Fruit fly (Drosophila melanogaster) whole organism, embryonic: ENCODE measurements around the gene ssp3.
A peak's percentile ranks its signal among the peaks of the same experiment; 100 is the strongest.

Source experiments
- Atf6 ChIP-seq: fragments of 200-800 bp; sonication (Bioruptor generic); IDR thresholded peaks from 2 replicates; pipeline ENCODE4 v1.3.6; 2022; ENCODE audit warnings: missing biosample characterization, missing genetic modification characterization
- Awh ChIP-seq: fragments of 200-800 bp; sonication (Bioruptor generic); IDR thresholded peaks from 2 replicates; pipeline ENCODE4, ENCODE4 v1.3.6; 2022; ENCODE audit warnings: missing biosample characterization, missing genetic modification characterization
- CG11504 ChIP-seq: fragments of 200-800 bp; sonication (Bioruptor generic); optimal IDR thresholded peaks from 3 replicates; lab custom pipeline; 2019; ENCODE audit warnings: missing biosample characterization, mild to moderate bottlenecking, missing genetic modification characterization, moderate library complexity
- CG12769 ChIP-seq: fragments of 200-800 bp; sonication (Bioruptor generic); optimal IDR thresholded peaks from 2 replicates; lab custom pipeline; 2019; ENCODE audit warnings: missing biosample characterization, mild to moderate bottlenecking, missing genetic modification characterization, moderate library complexity
- CG15514 ChIP-seq: fragments of 200-800 bp; sonication (Bioruptor generic); optimal IDR thresholded peaks from 3 replicates; lab custom pipeline; 2017; ENCODE audit warnings: missing biosample characterization, missing genetic modification characterization, mild to moderate bottlenecking, moderate library complexity, missing genetic modification reagents
- CG1832 ChIP-seq: fragments of 200-800 bp; sonication (Bioruptor generic); optimal IDR thresholded peaks from 2 replicates; lab custom pipeline; 2017; ENCODE audit warnings: missing biosample characterization, mild to moderate bottlenecking, missing genetic modification characterization, inconsistent platforms
- CG18619 ChIP-seq: fragments of 200-800 bp; sonication (Bioruptor generic); optimal IDR thresholded peaks from 3 replicates; lab custom pipeline; 2017; ENCODE audit warnings: missing biosample characterization, mild to moderate bottlenecking, missing genetic modification characterization
- CG32532 ChIP-seq: fragments of 200-800 bp; sonication (Bioruptor generic); IDR thresholded peaks from 2 replicates; pipeline ENCODE4 v1.3.6; 2022; ENCODE audit warnings: missing biosample characterization, missing genetic modification characterization
- CG33557 ChIP-seq: fragments of 200-800 bp; sonication (Bioruptor generic); optimal IDR thresholded peaks from 2 replicates; lab custom pipeline; 2019; ENCODE audit warnings: missing biosample characterization, mild to moderate bottlenecking, missing genetic modification characterization, moderate library complexity
- CG5953 ChIP-seq: fragments of 200-800 bp; sonication (Bioruptor generic); IDR thresholded peaks from 2 replicates; pipeline ENCODE4 v1.3.6; 2022; ENCODE audit warnings: missing biosample characterization, missing genetic modification characterization
- CG6175 ChIP-seq: fragments of 200-800 bp; sonication (Bioruptor generic); IDR thresholded peaks from 3 replicates; pipeline ENCODE4 v1.3.6; 2022; ENCODE audit warnings: missing biosample characterization, missing genetic modification characterization
- CG6689 ChIP-seq: fragments of 200-800 bp; sonication (Bioruptor generic); IDR thresholded peaks from 2 replicates; pipeline ENCODE4 v1.3.6; 2022; ENCODE audit warnings: missing biosample characterization, missing genetic modification characterization
- CG7745 ChIP-seq: fragments of 200-800 bp; sonication (Bioruptor generic); optimal IDR thresholded peaks from 2 replicates; lab custom pipeline; 2018; ENCODE audit warnings: missing biosample characterization, mild to moderate bottlenecking, missing genetic modification characterization, moderate library complexity
- CG8281 ChIP-seq: fragments of 200-800 bp; sonication (Bioruptor generic); optimal IDR thresholded peaks from 2 replicates; lab custom pipeline; 2018; ENCODE audit warnings: missing biosample characterization, mild to moderate bottlenecking, missing genetic modification characterization, moderate library complexity
- CG8290 ChIP-seq, 3 experiments: fragments of 200-800 bp; sonication (Bioruptor generic); optimal IDR thresholded peaks; 2 replicates each; lab custom pipeline; 2016 to 2019; ENCODE audit warnings: missing biosample characterization in 3 of 3, missing genetic modification characterization in 3 of 3, mild to moderate bottlenecking in 2 of 3, moderate library complexity in 1 of 3
- CG8924 ChIP-seq: fragments of 200-800 bp; optimal IDR thresholded peaks from 3 replicates; lab custom pipeline; 2019; ENCODE audit warnings: missing biosample characterization, mild to moderate bottlenecking, missing genetic modification characterization, moderate library complexity
- Dek ChIP-seq: fragments of 200-800 bp; sonication (Bioruptor generic); optimal IDR thresholded peaks from 3 replicates; lab custom pipeline; 2019; ENCODE audit warnings: missing biosample characterization, mild to moderate bottlenecking, missing genetic modification characterization, moderate library complexity
- Dll ChIP-seq: fragments of 200-800 bp; sonication (Bioruptor generic); IDR thresholded peaks from 4 replicates; pipeline ENCODE4 v1.3.6; 2022; ENCODE audit warnings: missing biosample characterization, missing genetic modification characterization; ENCODE audit not compliant: partially characterized antibody
- HLH3B ChIP-seq: fragments of 200-800 bp; sonication (Bioruptor generic); IDR thresholded peaks from 2 replicates; pipeline ENCODE4 v1.3.6; 2022; ENCODE audit warnings: missing biosample characterization, missing genetic modification characterization
- HLHmδ ChIP-seq: fragments of 200-800 bp; sonication (Bioruptor generic); optimal IDR thresholded peaks from 2 replicates; lab custom pipeline; 2018; ENCODE audit warnings: missing biosample characterization, mild to moderate bottlenecking, missing genetic modification characterization, moderate library complexity
- HmgD ChIP-seq: fragments of 200-800 bp; sonication (Bioruptor generic); optimal IDR thresholded peaks from 3 replicates; lab custom pipeline; 2016; ENCODE audit warnings: missing biosample characterization, missing genetic modification characterization
- Hmx ChIP-seq: fragments of 200-800 bp; sonication (Bioruptor generic); optimal IDR thresholded peaks from 2 replicates; lab custom pipeline; 2016; ENCODE audit warnings: missing biosample characterization, missing genetic modification characterization
- Kr ChIP-seq: fragments of 200-800 bp; sonication (Bioruptor generic); optimal IDR thresholded peaks from 2 replicates; lab custom pipeline; 2017; ENCODE audit warnings: missing biosample characterization, mild to moderate bottlenecking, missing genetic modification characterization
- Nf-YB ChIP-seq: fragments of 200-800 bp; sonication (Bioruptor generic); optimal IDR thresholded peaks from 3 replicates; lab custom pipeline; 2019; ENCODE audit warnings: missing biosample characterization, mild to moderate bottlenecking, missing genetic modification characterization, moderate library complexity
- Nf-YC ChIP-seq: fragments of 200-800 bp; optimal IDR thresholded peaks from 3 replicates; lab custom pipeline; 2019; ENCODE audit warnings: missing biosample characterization, mild to moderate bottlenecking, missing genetic modification characterization, moderate library complexity
- Opbp ChIP-seq: fragments of 200-800 bp; sonication (Bioruptor generic); IDR thresholded peaks from 3 replicates; pipeline ENCODE4 v1.3.6; 2022; ENCODE audit warnings: missing biosample characterization, missing genetic modification characterization; ENCODE audit not compliant: partially characterized antibody
- Pdp1 ChIP-seq, 2 experiments: fragments of 200-800 bp; sonication (Bioruptor generic); optimal IDR thresholded peaks; 3 replicates each; lab custom pipeline; 2016; ENCODE audit warnings: missing biosample characterization in 2 of 2, missing genetic modification characterization in 2 of 2, mild to moderate bottlenecking in 1 of 2, moderate library complexity in 1 of 2
- Scr ChIP-seq: fragments of 200-800 bp; sonication (Bioruptor generic); IDR thresholded peaks from 2 replicates; pipeline ENCODE4 v1.3.6; 2022; ENCODE audit warnings: missing biosample characterization, missing genetic modification characterization; ENCODE audit not compliant: partially characterized antibody
- Stat92E ChIP-seq, 3 experiments: fragments of >200 bp in 2 of 3; fragments of 200-800 bp in 1 of 3; sonication (Bioruptor generic) in 1 of 3; optimal IDR thresholded peaks; 2 replicates each; lab custom pipeline; 2017 to 2019; ENCODE audit warnings: missing biosample characterization in 3 of 3, missing genetic modification characterization in 3 of 3, mild to moderate bottlenecking in 1 of 3, moderate library complexity in 1 of 3
- Tbp ChIP-seq: fragments of >200 bp; optimal IDR thresholded peaks from 2 replicates; lab custom pipeline; 2018; ENCODE audit warnings: missing biosample characterization, missing genetic modification characterization
- btn ChIP-seq: fragments of 200-800 bp; sonication (Bioruptor generic); optimal IDR thresholded peaks from 2 replicates; lab custom pipeline; 2016; ENCODE audit warnings: missing biosample characterization, missing genetic modification characterization
- chinmo ChIP-seq: fragments of 200-800 bp; sonication (Bioruptor generic); IDR thresholded peaks from 4 replicates; pipeline ENCODE4 v1.3.6; 2022; ENCODE audit warnings: missing biosample characterization, missing genetic modification characterization; ENCODE audit not compliant: partially characterized antibody
- cwo ChIP-seq: fragments of 200-800 bp; sonication (Bioruptor generic); optimal IDR thresholded peaks from 3 replicates; lab custom pipeline; 2017; ENCODE audit warnings: missing biosample characterization, missing genetic modification characterization, mild to moderate bottlenecking, moderate library complexity, missing genetic modification reagents
- da ChIP-seq: fragments of 200-800 bp; sonication (Bioruptor generic); optimal IDR thresholded peaks from 2 replicates; lab custom pipeline; 2016; ENCODE audit warnings: missing biosample characterization, missing genetic modification characterization
- esg ChIP-seq: fragments of 200-800 bp; sonication (Bioruptor generic); conservative IDR thresholded peaks from 2 replicates; pipeline ENCODE4 v1.3.6; 2022; ENCODE audit warnings: missing biosample characterization, missing genetic modification characterization
- grau ChIP-seq: fragments of 200-800 bp; optimal IDR thresholded peaks from 3 replicates; lab custom pipeline; 2019; ENCODE audit warnings: missing biosample characterization, mild to moderate bottlenecking, missing genetic modification characterization, moderate library complexity
- mirr ChIP-seq: fragments of 200-800 bp; sonication (Bioruptor generic); optimal IDR thresholded peaks from 3 replicates; lab custom pipeline; 2018; ENCODE audit warnings: missing biosample characterization, mild to moderate bottlenecking, missing genetic modification characterization
- nom ChIP-seq: fragments of 200-800 bp; sonication (Bioruptor generic); optimal IDR thresholded peaks from 2 replicates; lab custom pipeline; 2017; ENCODE audit warnings: missing biosample characterization, missing genetic modification characterization, mild to moderate bottlenecking, moderate library complexity, missing genetic modification reagents
- pros ChIP-seq: fragments of 200-800 bp; sonication (Bioruptor generic); optimal IDR thresholded peaks from 3 replicates; lab custom pipeline; 2019; ENCODE audit warnings: missing biosample characterization, mild to moderate bottlenecking, missing genetic modification characterization, moderate library complexity
- row ChIP-seq: fragments of 200-800 bp; sonication (Bioruptor generic); IDR thresholded peaks from 3 replicates; pipeline ENCODE4 v1.3.6; 2022; ENCODE audit warnings: missing biosample characterization, missing genetic modification characterization
- seq ChIP-seq: fragments of 200-800 bp; sonication (Bioruptor generic); IDR thresholded peaks from 2 replicates; pipeline ENCODE4 v1.3.6; 2022; ENCODE audit warnings: missing biosample characterization, missing genetic modification characterization
- so ChIP-seq: fragments of 200-800 bp; sonication (Bioruptor generic); IDR thresholded peaks from 3 replicates; pipeline ENCODE4 v1.3.6; 2022; ENCODE audit warnings: missing biosample characterization, missing genetic modification characterization
- sob ChIP-seq: fragments of 200-800 bp; sonication (Bioruptor generic); IDR thresholded peaks from 2 replicates; pipeline ENCODE4 v1.3.6; 2022; ENCODE audit warnings: missing biosample characterization, missing genetic modification characterization
- tll ChIP-seq, 2 experiments: fragments of 200-800 bp in 1 of 2; fragments of >200 bp in 1 of 2; sonication (Bioruptor generic) in 1 of 2; optimal IDR thresholded peaks; 2 replicates each; lab custom pipeline; 2017 to 2019; ENCODE audit warnings: missing biosample characterization in 2 of 2, missing genetic modification characterization in 2 of 2, mild to moderate bottlenecking in 1 of 2, moderate library complexity in 1 of 2
- wek ChIP-seq: fragments of 200-800 bp; sonication (Bioruptor generic); optimal IDR thresholded peaks from 3 replicates; lab custom pipeline; 2018; ENCODE audit warnings: missing biosample characterization, mild to moderate bottlenecking, missing genetic modification characterization, moderate library complexity
- zfh1 ChIP-seq: fragments of 200-800 bp; sonication (Bioruptor generic); IDR thresholded peaks from 3 replicates; pipeline ENCODE4 v1.3.6; 2022; ENCODE audit warnings: missing biosample characterization, missing genetic modification characterization

ssp3 gene

dm6 chr2L:18881014-18881660, 62.6 kb downstream of the ssp3 start, which contains the start of gene tup (continued):
- no peak for TF ChIP-seq Hmx (GFP tag; lab: Kevin White, UChicago)
- peak; percentile 31; the same call in 2 of the 3 replicates for TF ChIP-seq Opbp (GFP tag; lab: Robert Waterston, UW)
- TF ChIP-seq CG8281 (tag; lab: Kevin White, UChicago) = peak; percentile 8
- peak; percentile 43 for TF ChIP-seq nom (GFP tag; lab: Kevin White, UChicago)
- peak; percentile 0 for TF ChIP-seq btn (GFP tag; lab: Kevin White, UChicago)
- TF ChIP-seq Pdp1 (GFP tag; optimal IDR thresholded peaks at IDR 0.05; lab: Kevin White, UChicago) = peak in 1 of 2 experiments; percentile 24
- peak; percentile 13; the same call in 1 of the 3 replicates for TF ChIP-seq row (GFP tag; lab: Robert Waterston, UW)
- peak; percentile 65 for TF ChIP-seq HmgD
- TF ChIP-seq CG33557 (GFP tag; lab: Kevin White, UChicago) = peak; percentile 26
- no peak for TF ChIP-seq wek (GFP tag; lab: Kevin White, UChicago)
- TF ChIP-seq Tbp (GFP tag; lab: Kevin White, UChicago) = peak; percentile 8
- TF ChIP-seq HLH3B (GFP tag; lab: Robert Waterston, UW) = 0 out of 2 replicates have a peak, but pooled peaks have one; percentile 10
- peak; percentile 97 for TF ChIP-seq chinmo (GFP tag; lab: Robert Waterston, UW)
- TF ChIP-seq CG7745 = peak; percentile 49
- TF ChIP-seq Stat92E (GFP tag; optimal IDR thresholded peaks at IDR 0.05; lab: Kevin White, UChicago) = peak in 1 of 3 experiments; percentile 61
- TF ChIP-seq CG15514 (GFP tag; lab: Kevin White, UChicago) = peak; percentile 73
- TF ChIP-seq CG32532 (GFP tag; lab: Robert Waterston, UW) = 0 out of 2 replicates have a peak, but pooled peaks have one; percentile 11
- TF ChIP-seq CG8290 (GFP tag; optimal IDR thresholded peaks at IDR 0.05; lab: Kevin White, UChicago) = no peak
- TF ChIP-seq CG8290 (tag; optimal IDR thresholded peaks at IDR 0.05; lab: Kevin White, UChicago) = peak in 1 of 2 experiments; percentile 27
- peak; percentile 17; the same call in 1 of the 2 replicates for TF ChIP-seq Awh (GFP tag; lab: Robert Waterston, UW)
- TF ChIP-seq CG5953 (GFP tag; lab: Robert Waterston, UW) = 0 out of 2 replicates have a peak, but pooled peaks have one; percentile 8
- peak; percentile 88 for TF ChIP-seq seq (GFP tag; lab: Robert Waterston, UW)
- no peak for TF ChIP-seq sob (GFP tag; lab: Robert Waterston, UW)
- peak; percentile 76 for TF ChIP-seq CG12769
- peak; percentile 76; the same call in 1 of the 3 replicates for TF ChIP-seq so (GFP tag; lab: Robert Waterston, UW)
- TF ChIP-seq CG6175 = 0 out of 3 replicates have a peak, but pooled peaks have one; percentile 13
- TF ChIP-seq Nf-YB (GFP tag; lab: Kevin White, UChicago) = peak; percentile 99
- 0 out of 2 replicates have a peak, but pooled peaks have one; percentile 24 for TF ChIP-seq Atf6
- no peak for TF ChIP-seq Kr (GFP tag; lab: Kevin White, UChicago)
- TF ChIP-seq CG6689 = peak; percentile 25; the same call in 1 of the 2 replicates
- TF ChIP-seq tll (GFP tag; optimal IDR thresholded peaks at IDR 0.05; lab: Kevin White, UChicago) = peak in 1 of 2 experiments; percentile 4
- TF ChIP-seq CG8924 (tag; lab: Kevin White, UChicago) = peak; percentile 17
- peak; percentile 45 for TF ChIP-seq Scr (GFP tag; lab: Robert Waterston, UW)
- TF ChIP-seq CG11504 (tag; lab: Kevin White, UChicago) = peak; percentile 17
- peak; percentile 11 for TF ChIP-seq da
- TF ChIP-seq Dll = 0 out of 4 replicates have a peak, but pooled peaks have one; percentile 24
- peak; percentile 41 for TF ChIP-seq HLHmδ (GFP tag; lab: Kevin White, UChicago)
- no peak for TF ChIP-seq Dek
- no peak for TF ChIP-seq cwo
- TF ChIP-seq mirr = peak; percentile 1
- peak; percentile 47 for TF ChIP-seq pros
- peak; percentile 29 for TF ChIP-seq esg
- TF ChIP-seq CG18619 (GFP tag; lab: Kevin White, UChicago) = no peak
- TF ChIP-seq zfh1 (GFP tag; lab: Robert Waterston, UW) = no peak
- TF ChIP-seq grau (tag; lab: Kevin White, UChicago) = peak; percentile 1
- TF ChIP-seq Nf-YC = peak; percentile 99
- peak; percentile 99 for TF ChIP-seq CG1832 (GFP tag; lab: Kevin White, UChicago)
